Fruit fly (Drosophila melanogaster): ENCODE measurements around the gene Ect3.
A peak's percentile ranks its signal among the peaks of the same experiment; 100 is the strongest.

Gene Ect3

dm6 chr3R:11967262-11968029 lies 31.6 kb upstream of the Ect3 start, which contains the start of the genes CG12213 and GC1 (continued):
- no peak for TF ChIP-seq CG18764 (GFP tag; optimal IDR thresholded peaks at IDR 0.05)
- TF ChIP-seq emc (GFP tag; optimal IDR thresholded peaks at IDR 0.05), result no peak
- no peak for TF ChIP-seq tap (tag; optimal IDR thresholded peaks at IDR 0.05)
- peak; percentile 99 for TF ChIP-seq knrl (GFP tag; IDR thresholded peaks at IDR 0.05; ENCODE audit: partially characterized antibody)
- no peak for TF ChIP-seq CG6254 (GFP tag; optimal IDR thresholded peaks at IDR 0.05)
- no peak for TF ChIP-seq CG18599 (GFP tag; optimal IDR thresholded peaks at IDR 0.05)
- no peak for TF ChIP-seq mirr (GFP tag; optimal IDR thresholded peaks at IDR 0.05)
- no peak for TF ChIP-seq CG7556 (GFP tag; optimal IDR thresholded peaks at IDR 0.05)
- peak; percentile 60 for TF ChIP-seq sqz (GFP tag; optimal IDR thresholded peaks at IDR 0.05)
- no peak for TF ChIP-seq sim (GFP tag; IDR thresholded peaks at IDR 0.05)
- no peak for TF ChIP-seq CG8359 (GFP tag; optimal IDR thresholded peaks at IDR 0.05; ENCODE audit: borderline replicate concordance)
- TF ChIP-seq eyg (GFP tag; optimal IDR thresholded peaks at IDR 0.05), result no peak
- TF ChIP-seq pb (GFP tag; optimal IDR thresholded peaks at IDR 0.05), result no peak
- peak in 1 of 2 experiments; percentile 24 for TF ChIP-seq insv (GFP tag; optimal IDR thresholded peaks at IDR 0.05)
- peak; percentile 99 for TF ChIP-seq CG34224 (GFP tag; IDR thresholded peaks at IDR 0.05; ENCODE audit: partially characterized antibody)
- TF ChIP-seq D19A (tag; optimal IDR thresholded peaks at IDR 0.05), result no peak
- no peak for TF ChIP-seq ab (GFP tag; optimal IDR thresholded peaks at IDR 0.05)
- no peak for TF ChIP-seq Hmx (GFP tag; optimal IDR thresholded peaks at IDR 0.05)
- TF ChIP-seq gem (tag; optimal IDR thresholded peaks at IDR 0.05), result peak; percentile 53
- TF ChIP-seq CG31388 (GFP tag; optimal IDR thresholded peaks at IDR 0.05), result no peak
- TF ChIP-seq CG11247 (GFP tag; IDR thresholded peaks at IDR 0.05), result no peak
- no peak for TF ChIP-seq pum (GFP tag; optimal IDR thresholded peaks at IDR 0.05)
- peak; percentile 99 for TF ChIP-seq CG13287 (GFP tag; IDR thresholded peaks at IDR 0.05; ENCODE audit: partially characterized antibody)
- TF ChIP-seq ham (GFP tag; IDR thresholded peaks at IDR 0.05), result no peak
- peak; percentile 97 for TF ChIP-seq CG2129 (GFP tag; IDR thresholded peaks at IDR 0.05; ENCODE audit: partially characterized antibody)
- peak; percentile 33 for TF ChIP-seq Hr3 (GFP tag; optimal IDR thresholded peaks at IDR 0.05)
- TF ChIP-seq hb (GFP tag; IDR thresholded peaks at IDR 0.05; ENCODE audit: partially characterized antibody), result peak; percentile 98
- TF ChIP-seq Fer2 (tag; optimal IDR thresholded peaks at IDR 0.05), result no peak
- peak; percentile 38 for TF ChIP-seq CG18262 (tag; optimal IDR thresholded peaks at IDR 0.05)
- no peak for TF ChIP-seq CG10543 (GFP tag; optimal IDR thresholded peaks at IDR 0.05)
- peak; percentile 35; the same call in 1 of the 2 replicates for TF ChIP-seq Rfx (GFP tag; IDR thresholded peaks at IDR 0.05)
- TF ChIP-seq CG1529 (GFP tag; optimal IDR thresholded peaks at IDR 0.05), result no peak
- no peak for TF ChIP-seq org-1 (GFP tag; optimal IDR thresholded peaks at IDR 0.05)
- peak; percentile 98 for TF ChIP-seq vnd (GFP tag; IDR thresholded peaks at IDR 0.05; ENCODE audit: partially characterized antibody)
- peak; percentile 93 for TF ChIP-seq Sry-δ (GFP tag; optimal IDR thresholded peaks at IDR 0.05)
- no peak for TF ChIP-seq pros (GFP tag; optimal IDR thresholded peaks at IDR 0.05)
- TF ChIP-seq gsb-n (tag; optimal IDR thresholded peaks at IDR 0.05), result peak; percentile 34
- no peak for TF ChIP-seq Fer1 (GFP tag; optimal IDR thresholded peaks at IDR 0.05)
- no peak for TF ChIP-seq en (GFP tag; optimal IDR thresholded peaks at IDR 0.05)
- TF ChIP-seq CG16813 (GFP tag; IDR thresholded peaks at IDR 0.05; ENCODE audit: partially characterized antibody), result peak; percentile 99
- TF ChIP-seq Rx (GFP tag; IDR thresholded peaks at IDR 0.05), result no peak
- no peak for TF ChIP-seq danr (GFP tag; IDR thresholded peaks at IDR 0.05)
- TF ChIP-seq YL-1 (GFP tag; optimal IDR thresholded peaks at IDR 0.05), result peak; percentile 68
- peak; percentile 95 for TF ChIP-seq nerfin-2 (GFP tag; IDR thresholded peaks at IDR 0.05; ENCODE audit: partially characterized antibody)
- peak; percentile 32 for TF ChIP-seq lbe (GFP tag; optimal IDR thresholded peaks at IDR 0.05)
- TF ChIP-seq cwo (GFP tag; optimal IDR thresholded peaks at IDR 0.05), result no peak
- TF ChIP-seq ssp (GFP tag; IDR thresholded peaks at IDR 0.05), result no peak
- no peak for TF ChIP-seq CG17359 (tag; optimal IDR thresholded peaks at IDR 0.05)
- TF ChIP-seq CG30431 (GFP tag; optimal IDR thresholded peaks at IDR 0.05), result no peak

Measured in whole organism, embryonic.